Worm (Caenorhabditis elegans): Measurements from ENCODE around the gene hda-1.

DNA sequence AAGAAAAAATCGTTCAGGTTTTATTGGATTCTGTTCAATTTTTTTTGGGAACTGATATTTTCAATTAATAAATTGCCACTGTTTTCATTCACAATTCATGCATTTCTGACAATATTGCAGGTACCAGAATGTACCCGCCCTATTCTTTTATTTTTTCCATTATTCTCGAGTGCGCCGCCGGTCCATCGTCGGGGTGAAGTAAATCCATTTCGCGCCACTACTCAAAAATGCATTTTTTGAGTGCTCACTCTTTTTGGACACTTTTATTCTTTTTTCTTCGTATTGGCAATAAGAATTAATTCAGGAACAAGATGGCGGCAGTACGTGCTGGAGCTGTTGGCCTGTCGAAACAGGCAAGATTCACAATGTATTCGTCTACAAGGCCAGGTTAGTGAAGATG, 5.6 kb downstream of the hda-1 start, which contains the start of gene kcnl-4:
- TF ChIP-seq ztf-23 (GFP tag; IDR thresholded peaks at IDR 0.05), result no peak
- TF ChIP-seq ref-1 (GFP tag; conservative IDR thresholded peaks at IDR 0.05), result no peak
- TF ChIP-seq flt-1 (GFP tag; IDR thresholded peaks at IDR 0.05), result no peak
- TF ChIP-seq klf-2 (GFP tag; conservative IDR thresholded peaks at IDR 0.05), result no peak
- TF ChIP-seq tab-1 (GFP tag; IDR thresholded peaks at IDR 0.05), result no peak
- no peak for TF ChIP-seq cog-1 (tag; optimal IDR thresholded peaks at IDR 0.05)
- TF ChIP-seq ztf-29 (GFP tag; IDR thresholded peaks at IDR 0.05), result no peak

All from whole organism, midembryonic.